Fruit fly (Drosophila melanogaster) whole organism, adult: ENCODE measurements around the gene U4-U6-60K.

Experiments used
- CG11617 ChIP-seq: fragments of 200-800 bp; sonication (Bioruptor generic); optimal IDR thresholded peaks from 2 replicates; lab custom pipeline; 2017; ENCODE audit warnings: mild to moderate bottlenecking, missing biosample characterization, missing genetic modification reagents, missing genetic modification characterization
- CG14711 ChIP-seq: fragments of 200-800 bp; sonication (Bioruptor generic); optimal IDR thresholded peaks from 2 replicates; lab custom pipeline; 2018; ENCODE audit warnings: missing biosample characterization, mild to moderate bottlenecking, missing genetic modification characterization, moderate library complexity
- CG5204 ChIP-seq: fragments of 200-800 bp; sonication (Bioruptor generic); optimal IDR thresholded peaks from 2 replicates; lab custom pipeline; 2016; ENCODE audit warnings: missing biosample characterization, missing genetic modification characterization
- CG7101 ChIP-seq: fragments of 200-800 bp; sonication (Bioruptor generic); optimal IDR thresholded peaks from 2 replicates; lab custom pipeline; 2018; ENCODE audit warnings: missing biosample characterization, mild to moderate bottlenecking, missing genetic modification characterization, moderate library complexity
- Hr96 ChIP-seq: fragments of 200-800 bp; sonication (Bioruptor generic); optimal IDR thresholded peaks from 2 replicates; lab custom pipeline; 2016; ENCODE audit warnings: missing biosample characterization, missing genetic modification characterization
- bab1 ChIP-seq: fragments of 200-800 bp; sonication (Bioruptor generic); optimal IDR thresholded peaks from 3 replicates; lab custom pipeline; 2019; ENCODE audit warnings: missing biosample characterization, mild to moderate bottlenecking, missing genetic modification characterization, moderate library complexity
- cnc ChIP-seq, 2 experiments: fragments of >200 bp; optimal IDR thresholded peaks; 2 replicates each; lab custom pipeline; 2017
- ovo ChIP-seq: fragments of 200-800 bp; sonication (Bioruptor generic); optimal IDR thresholded peaks from 2 replicates; lab custom pipeline; 2016; ENCODE audit warnings: missing biosample characterization, missing genetic modification characterization

- TF ChIP-seq CG14711 (tag; lab: Kevin White, UChicago) (no peak), ovo (GFP tag; lab: Kevin White, UChicago) (no peak), CG7101 (tag; lab: Kevin White, UChicago) (no peak), cnc (optimal IDR thresholded peaks at IDR 0.05; lab: Kevin White, UChicago) (no peak), CG11617 (no peak), CG5204 (GFP tag; lab: Kevin White, UChicago) (no peak), Hr96 (no peak), bab1 (GFP tag; lab: Kevin White, UChicago) (no peak)
These were observed 19.2 kb downstream of the U4-U6-60K start, which contains the start of gene edin for dm6 chr3L:17494541-17494940.
